Worm (Caenorhabditis elegans) whole organism, L4/young adult: ENCODE measurements around the gene Y43F8B.24.

Source experiments
- W03F9.2 ChIP-seq: fragments of 150-350 bp; optimal IDR thresholded peaks from 2 replicates; lab custom pipeline; 2014; ENCODE audit warnings: missing biosample characterization, missing genetic modification characterization
- him-1 ChIP-seq: sonication (generic microtip); optimal IDR thresholded peaks from 2 replicates; lab custom pipeline; 2016; ENCODE audit warnings: missing genotype, missing genetic modification reagents, missing genetic modification characterization, missing compliant biosample characterization

- TF ChIP-seq W03F9.2 (tag; lab: Kevin White, UChicago) (no peak), him-1 (tag; lab: Kevin White, UChicago) (no peak)
Observed at ce11 chrV:19495587-19495986, 38.4 kb downstream of the Y43F8B.24 start, which contains the start of gene scl-21.
